Fruit fly (Drosophila melanogaster) whole organism, prepupa: ENCODE data around the gene CG17931.

Experiments
- Blimp-1 ChIP-seq: fragments of 200-800 bp; sonication (Bioruptor generic); optimal IDR thresholded peaks from 3 replicates; lab custom pipeline; 2017; ENCODE audit warnings: missing biosample characterization, missing genetic modification characterization, mild to moderate bottlenecking, moderate library complexity, missing genetic modification reagents
- CG10631 ChIP-seq: fragments of 200-800 bp; sonication (Bioruptor generic); optimal IDR thresholded peaks from 2 replicates; lab custom pipeline; 2016; ENCODE audit warnings: missing biosample characterization, missing genetic modification characterization
- CG10669 ChIP-seq: fragments of 200-800 bp; sonication (Bioruptor generic); optimal IDR thresholded peaks from 3 replicates; lab custom pipeline; 2018; ENCODE audit warnings: missing biosample characterization, mild to moderate bottlenecking, missing genetic modification characterization, moderate library complexity
- CG11294 ChIP-seq: fragments of 200-800 bp; sonication (Bioruptor generic); IDR thresholded peaks from 2 replicates; pipeline ENCODE4 v1.3.6; 2022; ENCODE audit warnings: missing biosample characterization, missing genetic modification characterization
- CG11762 ChIP-seq: fragments of 200-800 bp; sonication (Bioruptor generic); optimal IDR thresholded peaks from 3 replicates; lab custom pipeline; 2016; ENCODE audit warnings: missing biosample characterization, missing genetic modification characterization; ENCODE audit not compliant: insufficient read depth
- CG11902 ChIP-seq: fragments of 200-800 bp; sonication (Bioruptor generic); optimal IDR thresholded peaks from 3 replicates; lab custom pipeline; 2016; ENCODE audit warnings: missing biosample characterization, missing genetic modification characterization
- CG15336 ChIP-seq: fragments of 200-800 bp; sonication (Bioruptor generic); IDR thresholded peaks from 2 replicates; pipeline ENCODE4 v1.3.6; 2022; ENCODE audit warnings: missing biosample characterization, missing genetic modification characterization
- CG16779 ChIP-seq: fragments of 200-800 bp; sonication (Bioruptor generic); optimal IDR thresholded peaks from 3 replicates; lab custom pipeline; 2017; ENCODE audit warnings: missing biosample characterization, mild to moderate bottlenecking, missing genetic modification characterization
- CG31627 ChIP-seq: fragments of 200-800 bp; sonication (Bioruptor generic); optimal IDR thresholded peaks from 3 replicates; lab custom pipeline; 2016; ENCODE audit warnings: missing biosample characterization, missing genetic modification characterization
- CG32006 ChIP-seq: fragments of 200-800 bp; sonication (Bioruptor generic); optimal IDR thresholded peaks from 3 replicates; lab custom pipeline; 2017; ENCODE audit warnings: missing biosample characterization, mild to moderate bottlenecking, missing genetic modification characterization
- CG34406 ChIP-seq: fragments of 200-800 bp; sonication (Bioruptor generic); optimal IDR thresholded peaks from 3 replicates; lab custom pipeline; 2016; ENCODE audit warnings: missing biosample characterization, missing genetic modification characterization
- CG3919 ChIP-seq: fragments of 200-800 bp; sonication (Bioruptor generic); optimal IDR thresholded peaks from 3 replicates; lab custom pipeline; 2016; ENCODE audit warnings: missing biosample characterization, missing genetic modification characterization
- CG6163 ChIP-seq: fragments of 200-800 bp; sonication (Bioruptor generic); IDR thresholded peaks from 3 replicates; pipeline ENCODE4 v1.3.6; 2022; ENCODE audit warnings: missing biosample characterization, missing genetic modification characterization
- CG6276 ChIP-seq: fragments of 200-800 bp; sonication (Bioruptor generic); optimal IDR thresholded peaks from 2 replicates; lab custom pipeline; 2017; ENCODE audit warnings: missing biosample characterization, mild to moderate bottlenecking, missing genetic modification characterization
- CG6808 ChIP-seq: fragments of 200-800 bp; sonication (Bioruptor generic); optimal IDR thresholded peaks from 3 replicates; lab custom pipeline; 2017; ENCODE audit warnings: missing biosample characterization, missing genetic modification characterization, mild to moderate bottlenecking, moderate library complexity, missing genetic modification reagents
- CG6854 ChIP-seq: fragments of 200-800 bp; sonication (Bioruptor generic); optimal IDR thresholded peaks from 2 replicates; lab custom pipeline; 2017; ENCODE audit warnings: missing biosample characterization, mild to moderate bottlenecking, missing genetic modification characterization
- CG7368 ChIP-seq: fragments of 200-800 bp; sonication (Bioruptor generic); optimal IDR thresholded peaks from 3 replicates; lab custom pipeline; 2016; ENCODE audit warnings: missing biosample characterization, missing genetic modification characterization
- CG8119 ChIP-seq: fragments of 200-800 bp; sonication (Bioruptor generic); IDR thresholded peaks from 3 replicates; pipeline ENCODE4 v1.3.6; 2022; ENCODE audit warnings: missing biosample characterization, missing genetic modification characterization
- CG8319 ChIP-seq: fragments of 200-800 bp; sonication (Bioruptor generic); optimal IDR thresholded peaks from 3 replicates; lab custom pipeline; 2016; ENCODE audit warnings: missing biosample characterization, missing genetic modification characterization
- CG8632 ChIP-seq: fragments of 200-800 bp; sonication (Bioruptor generic); optimal IDR thresholded peaks from 3 replicates; lab custom pipeline; 2016; ENCODE audit warnings: missing biosample characterization, missing genetic modification characterization
- Eip75B ChIP-seq: fragments of 200-800 bp; sonication (Bioruptor generic); optimal IDR thresholded peaks from 3 replicates; lab custom pipeline; 2016; ENCODE audit warnings: missing biosample characterization, missing genetic modification characterization
- Eip93F ChIP-seq: fragments of 200-800 bp; sonication (Bioruptor generic); optimal IDR thresholded peaks from 2 replicates; lab custom pipeline; 2016; ENCODE audit warnings: missing biosample characterization, mild to moderate bottlenecking, missing genetic modification characterization
- Ets21C ChIP-seq: fragments of 200-800 bp; sonication (Bioruptor generic); optimal IDR thresholded peaks from 3 replicates; lab custom pipeline; 2016; ENCODE audit warnings: missing biosample characterization, missing genetic modification characterization
- Ets96B ChIP-seq: fragments of 200-800 bp; optimal IDR thresholded peaks from 2 replicates; lab custom pipeline; 2019; ENCODE audit warnings: missing biosample characterization, mild to moderate bottlenecking, missing genetic modification characterization, moderate library complexity
- Gug ChIP-seq: fragments of 200-800 bp; sonication (Bioruptor generic); IDR thresholded peaks from 2 replicates; pipeline ENCODE4 v1.3.6; 2022; ENCODE audit warnings: missing biosample characterization, missing genetic modification characterization
- Hr38 ChIP-seq: sonication (Bioruptor generic); optimal IDR thresholded peaks from 2 replicates; lab custom pipeline; 2016; ENCODE audit warnings: missing biosample characterization, missing genetic modification characterization
- Hr39 ChIP-seq: fragments of 200-800 bp; sonication (Bioruptor generic); optimal IDR thresholded peaks from 2 replicates; lab custom pipeline; 2016; ENCODE audit warnings: missing biosample characterization, missing genetic modification characterization
- Hr4 ChIP-seq: fragments of 200-800 bp; sonication (Bioruptor generic); optimal IDR thresholded peaks from 3 replicates; lab custom pipeline; 2016; ENCODE audit warnings: missing biosample characterization, missing genetic modification characterization
- Lpt ChIP-seq: fragments of 200-800 bp; sonication (Bioruptor generic); optimal IDR thresholded peaks from 3 replicates; lab custom pipeline; 2016; ENCODE audit warnings: missing biosample characterization, missing genetic modification characterization
- Met ChIP-seq: fragments of 200-800 bp; sonication (Bioruptor generic); optimal IDR thresholded peaks from 3 replicates; lab custom pipeline; 2016; ENCODE audit warnings: missing biosample characterization, missing genetic modification characterization
- OdsH ChIP-seq: fragments of 200-800 bp; sonication (Bioruptor generic); optimal IDR thresholded peaks from 3 replicates; lab custom pipeline; 2016; ENCODE audit warnings: missing biosample characterization, missing genetic modification characterization
- Sox102F ChIP-seq: fragments of 200-800 bp; sonication (Bioruptor generic); optimal IDR thresholded peaks from 2 replicates; lab custom pipeline; 2016; ENCODE audit warnings: missing biosample characterization, mild to moderate bottlenecking, missing genetic modification characterization
- Sox14 ChIP-seq: fragments of 200-800 bp; sonication (Bioruptor generic); optimal IDR thresholded peaks from 3 replicates; lab custom pipeline; 2016; ENCODE audit warnings: missing biosample characterization, missing genetic modification characterization
- achi ChIP-seq: fragments of 200-800 bp; sonication (Bioruptor generic); optimal IDR thresholded peaks from 3 replicates; lab custom pipeline; 2016; ENCODE audit warnings: missing biosample characterization, missing genetic modification characterization
- cyc ChIP-seq: fragments of 200-800 bp; sonication (Bioruptor generic); optimal IDR thresholded peaks from 3 replicates; lab custom pipeline; 2016; ENCODE audit warnings: missing biosample characterization, missing genetic modification characterization
- eg ChIP-seq: fragments of 200-800 bp; sonication (Bioruptor generic); IDR thresholded peaks from 3 replicates; pipeline ENCODE4 v1.3.6; 2022; ENCODE audit warnings: missing biosample characterization, missing genetic modification characterization
- esn ChIP-seq: fragments of 200-800 bp; sonication (Bioruptor generic); optimal IDR thresholded peaks from 2 replicates; lab custom pipeline; 2016; ENCODE audit warnings: missing biosample characterization, mild to moderate bottlenecking, missing genetic modification characterization, moderate library complexity
- fd59A ChIP-seq: fragments of 200-800 bp; sonication (Bioruptor generic); optimal IDR thresholded peaks from 2 replicates; lab custom pipeline; 2017; ENCODE audit warnings: missing biosample characterization, mild to moderate bottlenecking, missing genetic modification characterization, missing genetic modification reagents
- fd85E ChIP-seq: fragments of 200-800 bp; sonication (Bioruptor generic); optimal IDR thresholded peaks from 3 replicates; lab custom pipeline; 2016; ENCODE audit warnings: missing biosample characterization, missing genetic modification characterization
- fkh ChIP-seq: fragments of 200-800 bp; sonication (Bioruptor generic); optimal IDR thresholded peaks from 3 replicates; lab custom pipeline; 2017; ENCODE audit warnings: missing biosample characterization, mild to moderate bottlenecking, missing genetic modification characterization, moderate library complexity
- lz ChIP-seq: fragments of 200-800 bp; sonication (Bioruptor generic); optimal IDR thresholded peaks from 3 replicates; lab custom pipeline; 2016; ENCODE audit warnings: missing biosample characterization, missing genetic modification characterization
- pdm3 ChIP-seq: fragments of 200-800 bp; sonication (Bioruptor generic); optimal IDR thresholded peaks from 3 replicates; lab custom pipeline; 2016; ENCODE audit warnings: missing biosample characterization, missing genetic modification characterization
- spab ChIP-seq: fragments of 200-800 bp; sonication (Bioruptor generic); optimal IDR thresholded peaks from 2 replicates; lab custom pipeline; 2017; ENCODE audit warnings: missing biosample characterization, mild to moderate bottlenecking, missing genetic modification characterization, missing genetic modification reagents
- ss ChIP-seq, 2 experiments: fragments of 200-800 bp; sonication (Bioruptor generic); optimal IDR thresholded peaks; 2 replicates in 1 of 2; 3 replicates in 1 of 2; lab custom pipeline; 2017 to 2018; ENCODE audit warnings: mild to moderate bottlenecking in 2 of 2, missing biosample characterization in 2 of 2, missing genetic modification characterization in 2 of 2, moderate library complexity in 1 of 2
- svp ChIP-seq: fragments of 200-800 bp; sonication (Bioruptor generic); peaks from one replicate; lab custom pipeline; 2016; ENCODE audit warnings: missing biosample characterization, missing genetic modification characterization
- topi ChIP-seq: fragments of 200-800 bp; sonication (Bioruptor generic); optimal IDR thresholded peaks from 3 replicates; lab custom pipeline; 2016; ENCODE audit warnings: missing biosample characterization, missing genetic modification characterization

The CG17931 gene

DNA sequence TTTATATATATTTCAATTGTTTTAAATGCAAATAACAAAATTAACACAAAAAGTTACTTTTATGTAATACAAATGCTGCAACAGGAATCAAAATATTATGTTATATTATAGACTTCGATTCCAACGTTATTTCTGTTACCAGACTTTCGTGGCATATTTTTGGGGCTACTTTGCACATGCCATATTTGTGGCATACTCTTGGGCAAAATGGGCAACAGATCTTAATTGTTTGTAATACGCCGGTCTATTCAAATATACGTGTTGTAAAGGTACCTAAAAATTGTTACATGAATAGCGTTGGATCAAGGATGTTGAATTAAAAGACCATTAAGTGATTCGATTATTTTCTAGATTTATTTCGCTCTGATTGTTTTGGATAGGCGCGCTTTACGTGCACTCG, 14.8 kb upstream of the CG17931 start:
- TF ChIP-seq CG8319 (GFP tag; lab: Kevin White, UChicago): no peak
- TF ChIP-seq svp: peak; percentile 26

DNA sequence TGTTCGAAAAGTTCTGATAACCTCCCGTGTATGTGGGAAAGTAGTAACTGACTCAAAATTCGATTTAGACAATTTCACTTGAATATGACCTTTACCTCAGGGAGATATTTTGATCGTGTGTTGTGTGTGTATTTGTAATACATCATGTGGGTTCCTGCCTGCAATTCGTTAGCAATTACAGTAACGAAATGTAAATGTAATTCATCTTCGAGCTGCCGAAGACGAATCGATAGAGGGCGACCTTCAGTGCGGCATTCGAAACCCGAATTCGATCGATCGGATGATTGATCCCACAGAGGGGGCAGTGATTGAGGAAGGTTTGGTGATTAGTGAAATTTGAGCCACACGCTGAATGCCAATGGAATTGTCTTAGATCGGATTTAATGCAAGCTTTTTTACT, 11.2 kb upstream of the CG17931 start, which contains the start of gene CG10317:
Gene CG10317 (minus strand): TSS at position 101 of the 400 bp plus-strand sequence.
- TF ChIP-seq Hr38 (GFP tag; lab: Kevin White, UChicago) (no peak), lz (GFP tag; lab: Kevin White, UChicago) (no peak), Sox14 (GFP tag; lab: Kevin White, UChicago) (no peak), CG7368 (no peak), CG16779 (tag; lab: Kevin White, UChicago) (no peak), CG32006 (GFP tag; lab: Kevin White, UChicago) (no peak), CG6163 (no peak), achi (GFP tag; lab: Kevin White, UChicago) (no peak), cyc (no peak), Lpt (no peak), CG10631 (no peak), CG6854 (GFP tag; lab: Kevin White, UChicago) (no peak), CG6276 (GFP tag; lab: Kevin White, UChicago) (no peak), CG15336 (GFP tag; lab: Robert Waterston, UW) (no peak), OdsH (no peak), Ets21C (GFP tag; lab: Kevin White, UChicago) (no peak)

dm6 chr3R:16368288-16368687, 9.0 kb upstream of the CG17931 start, which contains the start of gene js:
TSS of gene js (minus strand) at chr3R:16368306.
- TF ChIP-seq Blimp-1 (GFP tag; lab: Kevin White, UChicago) (no peak), ss (GFP tag; optimal IDR thresholded peaks at IDR 0.05; lab: Kevin White, UChicago) (no peak), CG11294 (GFP tag; lab: Robert Waterston, UW) (no peak), fkh (GFP tag; lab: Kevin White, UChicago) (no peak), CG16779 (tag; lab: Kevin White, UChicago) (no peak), Eip93F (GFP tag; lab: Kevin White, UChicago) (no peak), CG6808 (GFP tag; lab: Kevin White, UChicago) (peak; percentile 27), Eip75B (no peak), OdsH (peak; percentile 75), Hr4 (GFP tag; lab: Kevin White, UChicago) (peak; percentile 81), CG3919 (GFP tag; lab: Kevin White, UChicago) (peak; percentile 73), CG11902 (GFP tag; lab: Kevin White, UChicago) (no peak), lz (GFP tag; lab: Kevin White, UChicago) (no peak), esn (no peak), pdm3 (GFP tag; lab: Kevin White, UChicago) (peak; percentile 76), svp (no peak), topi (GFP tag; lab: Kevin White, UChicago) (peak; percentile 44), CG10669 (no peak), CG7368 (peak; percentile 30), CG15336 (GFP tag; lab: Robert Waterston, UW) (peak; percentile 84), Sox102F (GFP tag; lab: Kevin White, UChicago) (peak; percentile 50), CG8632 (GFP tag; lab: Kevin White, UChicago) (no peak), cyc (no peak), CG31627 (GFP tag; lab: Kevin White, UChicago) (peak; percentile 49), Ets96B (no peak), spab (GFP tag; lab: Kevin White, UChicago) (no peak), CG10631 (peak; percentile 9), CG8319 (GFP tag; lab: Kevin White, UChicago) (peak; percentile 24), Gug (GFP tag; lab: Robert Waterston, UW) (0 out of 2 replicates have a peak, but pooled peaks have one; percentile 31), CG8119 (GFP tag; lab: Robert Waterston, UW) (peak; percentile 83), Hr39 (GFP tag; lab: Kevin White, UChicago) (peak; percentile 53), Hr38 (GFP tag; lab: Kevin White, UChicago) (no peak), fd59A (GFP tag; lab: Kevin White, UChicago) (no peak), Lpt (peak; percentile 75), achi (GFP tag; lab: Kevin White, UChicago) (peak; percentile 67), CG6163 (peak; percentile 66; the same call in 2 of the 3 replicates), Ets21C (GFP tag; lab: Kevin White, UChicago) (no peak), CG32006 (GFP tag; lab: Kevin White, UChicago) (peak; percentile 91), CG34406 (GFP tag; lab: Kevin White, UChicago) (peak; percentile 33), CG11762 (GFP tag; lab: Kevin White, UChicago) (peak; percentile 67), Met (GFP tag; lab: Kevin White, UChicago) (peak; percentile 53), fd85E (GFP tag; lab: Kevin White, UChicago) (no peak), eg (GFP tag; lab: Robert Waterston, UW) (peak; percentile 62)
